Fruit fly (Drosophila melanogaster) whole organism, embryonic: ENCODE data around the gene Mst89B.

ENCODE experiments used
- Abd-B ChIP-seq: fragments of 200-800 bp; sonication (Bioruptor generic); optimal IDR thresholded peaks from 2 replicates; lab custom pipeline; 2018; ENCODE audit warnings: missing biosample characterization, mild to moderate bottlenecking, missing genetic modification characterization, moderate library complexity
- Antp ChIP-seq: fragments of 200-800 bp; sonication (Bioruptor generic); optimal IDR thresholded peaks from 3 replicates; lab custom pipeline; 2016; ENCODE audit warnings: missing biosample characterization, missing genetic modification characterization
- CG10366 ChIP-seq: fragments of 200-800 bp; sonication (Bioruptor generic); IDR thresholded peaks from 2 replicates; pipeline ENCODE4 v1.3.6; 2022; ENCODE audit warnings: missing biosample characterization, missing genetic modification characterization
- CG10462 ChIP-seq: fragments of 200-800 bp; sonication (Bioruptor generic); optimal IDR thresholded peaks from 2 replicates; lab custom pipeline; 2016; ENCODE audit warnings: missing biosample characterization, missing genetic modification characterization
- CG12219 ChIP-seq: fragments of 200-800 bp; sonication (Bioruptor generic); optimal IDR thresholded peaks from 3 replicates; lab custom pipeline; 2018; ENCODE audit warnings: missing biosample characterization, mild to moderate bottlenecking, missing genetic modification characterization
- CG1233 ChIP-seq: fragments of 200-800 bp; sonication (Bioruptor generic); optimal IDR thresholded peaks from 4 replicates; lab custom pipeline; 2018; ENCODE audit warnings: missing biosample characterization, mild to moderate bottlenecking, missing genetic modification characterization
- CG14441 ChIP-seq: fragments of 200-800 bp; sonication (Bioruptor generic); IDR thresholded peaks from 2 replicates; pipeline ENCODE4 v1.3.6; 2022; ENCODE audit warnings: missing biosample characterization, missing genetic modification characterization
- CG18011 ChIP-seq: fragments of 200-800 bp; sonication (Bioruptor generic); optimal IDR thresholded peaks from 2 replicates; lab custom pipeline; 2017; ENCODE audit warnings: missing biosample characterization, missing genetic modification characterization, mild to moderate bottlenecking, moderate library complexity, missing genotype
- CG2199 ChIP-seq: fragments of 200-800 bp; sonication (Bioruptor generic); IDR thresholded peaks from 3 replicates; pipeline ENCODE4 v1.3.6; 2022; ENCODE audit warnings: missing biosample characterization, missing genetic modification characterization
- CG2712 ChIP-seq: fragments of 200-800 bp; optimal IDR thresholded peaks from 3 replicates; lab custom pipeline; 2019; ENCODE audit warnings: missing biosample characterization, mild to moderate bottlenecking, missing genetic modification characterization, moderate library complexity
- CG3407 ChIP-seq: fragments of 200-800 bp; sonication (Bioruptor generic); optimal IDR thresholded peaks from 2 replicates; lab custom pipeline; 2018; ENCODE audit warnings: missing biosample characterization, mild to moderate bottlenecking, missing genetic modification characterization
- CG43689 ChIP-seq: fragments of 200-800 bp; sonication (Bioruptor generic); IDR thresholded peaks from 2 replicates; pipeline ENCODE4 v1.3.6; 2022; ENCODE audit warnings: missing biosample characterization, missing genetic modification characterization
- CG4820 ChIP-seq: fragments of 200-800 bp; sonication (Bioruptor generic); optimal IDR thresholded peaks from 3 replicates; lab custom pipeline; 2016; ENCODE audit warnings: missing biosample characterization, missing genetic modification characterization
- CG8290 ChIP-seq, 3 experiments: fragments of 200-800 bp; sonication (Bioruptor generic); optimal IDR thresholded peaks; 2 replicates each; lab custom pipeline; 2016 to 2019; ENCODE audit warnings: missing biosample characterization in 3 of 3, missing genetic modification characterization in 3 of 3, mild to moderate bottlenecking in 2 of 3, moderate library complexity in 1 of 3
- CG9817 ChIP-seq: fragments of 200-800 bp; sonication (Bioruptor generic); optimal IDR thresholded peaks from 2 replicates; lab custom pipeline; 2018; ENCODE audit warnings: missing biosample characterization, mild to moderate bottlenecking, missing genetic modification characterization, moderate library complexity
- CHES-1-like ChIP-seq: fragments of 200-800 bp; sonication (Bioruptor generic); optimal IDR thresholded peaks from 2 replicates; lab custom pipeline; 2016; ENCODE audit warnings: missing biosample characterization, missing genetic modification characterization
- Dip3 ChIP-seq: fragments of 200-800 bp; sonication (Bioruptor generic); optimal IDR thresholded peaks from 3 replicates; lab custom pipeline; 2016; ENCODE audit warnings: missing biosample characterization, missing genetic modification characterization
- Doc3 ChIP-seq: fragments of 200-800 bp; sonication (Bioruptor generic); IDR thresholded peaks from 3 replicates; pipeline ENCODE4 v1.3.6; 2022; ENCODE audit warnings: missing biosample characterization, missing genetic modification characterization; ENCODE audit not compliant: partially characterized antibody
- Drgx ChIP-seq: fragments of 200-800 bp; sonication (Bioruptor generic); IDR thresholded peaks from 2 replicates; pipeline ENCODE4 v1.3.6; 2022; ENCODE audit warnings: missing biosample characterization, missing genetic modification characterization
- Ets65A ChIP-seq: fragments of 200-800 bp; sonication (Bioruptor generic); peaks from one replicate; lab custom pipeline; 2016; ENCODE audit warnings: missing biosample characterization, missing genetic modification characterization
- HmgD ChIP-seq: fragments of 200-800 bp; sonication (Bioruptor generic); optimal IDR thresholded peaks from 3 replicates; lab custom pipeline; 2016; ENCODE audit warnings: missing biosample characterization, missing genetic modification characterization
- Mad ChIP-seq: fragments of 200-800 bp; sonication (Bioruptor generic); optimal IDR thresholded peaks from 2 replicates; lab custom pipeline; 2016; ENCODE audit warnings: missing biosample characterization, missing genetic modification characterization
- Opbp ChIP-seq: fragments of 200-800 bp; sonication (Bioruptor generic); IDR thresholded peaks from 3 replicates; pipeline ENCODE4 v1.3.6; 2022; ENCODE audit warnings: missing biosample characterization, missing genetic modification characterization; ENCODE audit not compliant: partially characterized antibody
- Ptx1 ChIP-seq: fragments of 200-800 bp; sonication (Bioruptor generic); IDR thresholded peaks from 2 replicates; pipeline ENCODE4 v1.3.6; 2022; ENCODE audit warnings: missing biosample characterization, missing genetic modification characterization
- Xrp1 ChIP-seq: fragments of 200-800 bp; sonication (Bioruptor generic); IDR thresholded peaks from 2 replicates; pipeline ENCODE4 v1.3.6; 2022; ENCODE audit warnings: missing biosample characterization, missing genetic modification characterization
- ac ChIP-seq: fragments of 200-800 bp; sonication (Bioruptor generic); optimal IDR thresholded peaks from 3 replicates; lab custom pipeline; 2017; ENCODE audit warnings: missing biosample characterization, mild to moderate bottlenecking, missing genetic modification characterization
- ara ChIP-seq: fragments of 200-800 bp; sonication (Bioruptor generic); IDR thresholded peaks from 2 replicates; pipeline ENCODE4 v1.3.6; 2022; ENCODE audit warnings: missing biosample characterization, missing genetic modification characterization
- da ChIP-seq: fragments of 200-800 bp; sonication (Bioruptor generic); optimal IDR thresholded peaks from 2 replicates; lab custom pipeline; 2016; ENCODE audit warnings: missing biosample characterization, missing genetic modification characterization
- dmrt99B ChIP-seq: fragments of 200-800 bp; sonication (Bioruptor generic); optimal IDR thresholded peaks from 2 replicates; lab custom pipeline; 2018; ENCODE audit warnings: missing biosample characterization, mild to moderate bottlenecking, missing genetic modification characterization, moderate library complexity
- dpn ChIP-seq, 2 experiments: fragments of 200-800 bp; sonication (Bioruptor generic); optimal IDR thresholded peaks; 3 replicates each; lab custom pipeline; 2016; ENCODE audit warnings: missing biosample characterization in 2 of 2, missing genetic modification characterization in 2 of 2
- fd102C ChIP-seq: fragments of 200-800 bp; sonication (Bioruptor generic); optimal IDR thresholded peaks from 2 replicates; lab custom pipeline; 2018; ENCODE audit warnings: missing biosample characterization, mild to moderate bottlenecking, missing genetic modification characterization, moderate library complexity
- fd3F ChIP-seq: fragments of 200-800 bp; sonication (Bioruptor generic); optimal IDR thresholded peaks from 2 replicates; lab custom pipeline; 2018; ENCODE audit warnings: missing biosample characterization, mild to moderate bottlenecking, missing genetic modification characterization, moderate library complexity
- fru ChIP-seq: fragments of >200 bp; optimal IDR thresholded peaks from 2 replicates; lab custom pipeline; 2017
- gt ChIP-seq: fragments of 200-800 bp; sonication (Bioruptor generic); IDR thresholded peaks from 2 replicates; pipeline ENCODE4 v1.3.6; 2022; ENCODE audit warnings: missing biosample characterization, missing genetic modification characterization
- hbn ChIP-seq: fragments of 200-800 bp; sonication (Bioruptor generic); IDR thresholded peaks from 2 replicates; pipeline ENCODE4 v1.3.6; 2022; ENCODE audit warnings: missing biosample characterization, missing genetic modification characterization; ENCODE audit not compliant: partially characterized antibody
- ind ChIP-seq: fragments of 200-800 bp; sonication (Bioruptor generic); optimal IDR thresholded peaks from 3 replicates; lab custom pipeline; 2016; ENCODE audit warnings: missing biosample characterization, missing genetic modification characterization
- kah ChIP-seq: fragments of 200-800 bp; sonication (Bioruptor generic); optimal IDR thresholded peaks from 2 replicates; lab custom pipeline; 2018; ENCODE audit warnings: missing biosample characterization, mild to moderate bottlenecking, missing genetic modification characterization
- kni ChIP-seq: fragments of 200-800 bp; sonication (Bioruptor generic); optimal IDR thresholded peaks from 3 replicates; lab custom pipeline; 2017; ENCODE audit warnings: mild to moderate bottlenecking, missing biosample characterization, missing genetic modification reagents, missing genetic modification characterization
- lmd ChIP-seq: fragments of 200-800 bp; sonication (Bioruptor generic); IDR thresholded peaks from 2 replicates; pipeline ENCODE4 v1.3.6; 2022; ENCODE audit warnings: missing biosample characterization, missing genetic modification characterization
- mam ChIP-seq: fragments of 200-800 bp; sonication (Bioruptor generic); optimal IDR thresholded peaks from 3 replicates; lab custom pipeline; 2016; ENCODE audit warnings: missing biosample characterization, missing genetic modification characterization
- repo ChIP-seq: fragments of 200-800 bp; sonication (Bioruptor generic); optimal IDR thresholded peaks from 2 replicates; lab custom pipeline; 2016; ENCODE audit warnings: missing biosample characterization, missing genetic modification characterization
- salm ChIP-seq: fragments of 200-800 bp; sonication (Bioruptor generic); optimal IDR thresholded peaks from 2 replicates; lab custom pipeline; 2018; ENCODE audit warnings: missing biosample characterization, mild to moderate bottlenecking, missing genetic modification characterization
- sd ChIP-seq: fragments of 200-800 bp; sonication (Bioruptor generic); optimal IDR thresholded peaks from 3 replicates; lab custom pipeline; 2018; ENCODE audit warnings: missing biosample characterization, mild to moderate bottlenecking, missing genetic modification characterization, moderate library complexity
- seq ChIP-seq: fragments of 200-800 bp; sonication (Bioruptor generic); IDR thresholded peaks from 2 replicates; pipeline ENCODE4 v1.3.6; 2022; ENCODE audit warnings: missing biosample characterization, missing genetic modification characterization
- sna ChIP-seq: fragments of 200-800 bp; sonication (Bioruptor generic); IDR thresholded peaks from 2 replicates; pipeline ENCODE4 v1.3.6; 2022; ENCODE audit warnings: missing biosample characterization, missing genetic modification characterization; ENCODE audit not compliant: partially characterized antibody
- sr ChIP-seq: fragments of 200-800 bp; sonication (Bioruptor generic); IDR thresholded peaks from 3 replicates; pipeline ENCODE4 v1.3.6; 2022; ENCODE audit warnings: missing biosample characterization, missing genetic modification characterization
- tna ChIP-seq: fragments of 200-800 bp; sonication (Bioruptor generic); IDR thresholded peaks from 2 replicates; pipeline ENCODE4 v1.3.6; 2022; ENCODE audit warnings: missing biosample characterization, missing genetic modification characterization; ENCODE audit not compliant: partially characterized antibody
- trh ChIP-seq: fragments of 200-800 bp; sonication (Bioruptor generic); optimal IDR thresholded peaks from 2 replicates; lab custom pipeline; 2016; ENCODE audit warnings: missing biosample characterization, missing genetic modification characterization
- tx ChIP-seq: fragments of 200-800 bp; sonication (Bioruptor generic); optimal IDR thresholded peaks from 2 replicates; lab custom pipeline; 2016; ENCODE audit warnings: missing biosample characterization, missing genetic modification characterization

The Mst89B gene

DNA sequence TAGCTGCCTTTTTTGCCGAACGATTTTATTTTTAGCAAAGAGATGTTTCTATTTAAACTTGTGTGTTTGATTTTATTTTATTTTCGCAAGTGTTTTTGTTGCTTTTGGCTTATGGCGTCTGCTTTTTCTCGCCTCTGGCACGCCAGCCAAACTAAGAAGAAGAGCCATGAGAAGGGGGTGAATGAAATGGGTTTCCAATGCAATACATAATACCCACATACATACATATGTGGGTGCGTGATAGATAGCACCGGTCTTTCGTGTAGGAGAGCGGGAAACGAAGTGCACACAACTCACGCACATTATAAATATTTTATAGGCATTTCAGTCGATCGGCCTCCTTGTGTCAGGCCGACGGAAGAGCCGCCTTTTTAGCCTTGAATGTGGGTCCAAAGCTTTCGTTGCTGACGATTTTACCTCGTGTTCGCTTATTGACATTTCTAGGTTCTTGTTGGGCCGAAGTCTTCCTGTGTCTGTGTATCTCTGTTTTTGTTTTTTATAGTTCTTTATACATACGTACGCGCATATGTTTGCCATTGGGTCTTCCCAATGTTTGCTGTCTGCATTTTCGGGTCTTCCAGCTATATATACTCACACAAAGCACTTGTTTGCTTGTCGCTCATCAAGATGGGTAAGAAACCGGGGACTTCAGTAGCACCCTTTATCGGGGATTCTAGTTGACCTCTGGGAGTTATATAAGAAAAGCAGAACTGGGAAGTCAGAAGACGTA, 9.2 kb downstream of the Mst89B start (continued):
- TF ChIP-seq mam (GFP tag; lab: Kevin White, UChicago): no peak
- TF ChIP-seq seq (GFP tag; lab: Robert Waterston, UW): no peak
- no peak for TF ChIP-seq CG43689
- TF ChIP-seq CG10462 (GFP tag; lab: Kevin White, UChicago): no peak
- no peak for TF ChIP-seq Drgx (GFP tag; lab: Robert Waterston, UW)
- no peak for TF ChIP-seq ara
- no peak for TF ChIP-seq HmgD (GFP tag; lab: Kevin White, UChicago)
- TF ChIP-seq fd102C (GFP tag; lab: Kevin White, UChicago): peak; percentile 15
- no peak for TF ChIP-seq tx (GFP tag; lab: Kevin White, UChicago)
- TF ChIP-seq salm (tag; lab: Kevin White, UChicago): peak; percentile 35
- TF ChIP-seq Ptx1 (GFP tag; lab: Robert Waterston, UW): no peak
- TF ChIP-seq dpn (GFP tag; optimal IDR thresholded peaks at IDR 0.05; lab: Kevin White, UChicago): no peak
- TF ChIP-seq repo (GFP tag; lab: Kevin White, UChicago): no peak
- peak; percentile 39 for TF ChIP-seq sd (tag; lab: Kevin White, UChicago)
- peak; percentile 63 for TF ChIP-seq Xrp1 (GFP tag; lab: Robert Waterston, UW)
- peak; percentile 31 for TF ChIP-seq ac (GFP tag; lab: Kevin White, UChicago)
- TF ChIP-seq CG8290 (GFP tag; optimal IDR thresholded peaks at IDR 0.05; lab: Kevin White, UChicago): peak; percentile 1
- peak in 1 of 2 experiments; percentile 1 for TF ChIP-seq CG8290 (tag; optimal IDR thresholded peaks at IDR 0.05; lab: Kevin White, UChicago)
- no peak for TF ChIP-seq CG14441 (GFP tag; lab: Robert Waterston, UW)
- no peak for TF ChIP-seq fd3F (GFP tag; lab: Kevin White, UChicago)
- no peak for TF ChIP-seq hbn (GFP tag; lab: Robert Waterston, UW)
- TF ChIP-seq kni (GFP tag; lab: Kevin White, UChicago): peak; percentile 83
- no peak for TF ChIP-seq Opbp (GFP tag; lab: Robert Waterston, UW)
- no peak for TF ChIP-seq Abd-B
- TF ChIP-seq kah (GFP tag; lab: Kevin White, UChicago): peak; percentile 20
- peak; percentile 21 for TF ChIP-seq CG2712
- no peak for TF ChIP-seq CG18011 (GFP tag; lab: Kevin White, UChicago)
- no peak for TF ChIP-seq Mad (GFP tag; lab: Kevin White, UChicago)
- TF ChIP-seq tna: 0 out of 2 replicates have a peak, but pooled peaks have one; percentile 22
- TF ChIP-seq trh: no peak
- no peak for TF ChIP-seq da (GFP tag; lab: Kevin White, UChicago)
- no peak for TF ChIP-seq sna
- no peak for TF ChIP-seq gt (GFP tag; lab: Robert Waterston, UW)
- TF ChIP-seq ind (GFP tag; lab: Kevin White, UChicago): no peak
- TF ChIP-seq dmrt99B (tag; lab: Kevin White, UChicago): no peak
- TF ChIP-seq CHES-1-like (GFP tag; lab: Kevin White, UChicago): no peak
- no peak for TF ChIP-seq Doc3 (GFP tag; lab: Robert Waterston, UW)
- peak; percentile 85; the same call in 2 of the 3 replicates for TF ChIP-seq CG2199 (GFP tag; lab: Robert Waterston, UW)
- no peak for TF ChIP-seq CG9817 (tag; lab: Kevin White, UChicago)
- no peak for TF ChIP-seq Antp (GFP tag; lab: Kevin White, UChicago)
- peak; percentile 18 for TF ChIP-seq CG1233 (GFP tag; lab: Kevin White, UChicago)
- TF ChIP-seq lmd: no peak
- TF ChIP-seq Dip3 (GFP tag; lab: Kevin White, UChicago): no peak
- TF ChIP-seq Ets65A (GFP tag; lab: Kevin White, UChicago): no peak
- peak; percentile 14 for TF ChIP-seq CG12219 (GFP tag; lab: Kevin White, UChicago)
- no peak for TF ChIP-seq CG10366 (GFP tag; lab: Robert Waterston, UW)
- TF ChIP-seq fru (lab: Kevin White, UChicago): no peak
- 0 out of 3 replicates have a peak, but pooled peaks have one; percentile 63 for TF ChIP-seq sr (GFP tag; lab: Robert Waterston, UW)
- TF ChIP-seq CG3407 (GFP tag; lab: Kevin White, UChicago): peak; percentile 9
- TF ChIP-seq CG4820 (GFP tag; lab: Kevin White, UChicago): no peak
